Worm (Caenorhabditis elegans) whole organism, early embryonic: ENCODE measurements around the gene ZK1010.12.

Source experiments
- flt-1 ChIP-seq: fragments of 200-800 bp; sonication (Bioruptor generic); IDR thresholded peaks from 2 replicates; pipeline ENCODE4 v1.3.6; 2022; ENCODE audit warnings: missing genetic modification characterization, missing compliant biosample characterization
- tbx-37 ChIP-seq: fragments of 200-800 bp; sonication (Bioruptor generic); conservative IDR thresholded peaks from 2 replicates; pipeline ENCODE4 v1.3.6; 2022; ENCODE audit warnings: missing genetic modification reagents, missing genetic modification characterization, missing compliant biosample characterization

DNA sequence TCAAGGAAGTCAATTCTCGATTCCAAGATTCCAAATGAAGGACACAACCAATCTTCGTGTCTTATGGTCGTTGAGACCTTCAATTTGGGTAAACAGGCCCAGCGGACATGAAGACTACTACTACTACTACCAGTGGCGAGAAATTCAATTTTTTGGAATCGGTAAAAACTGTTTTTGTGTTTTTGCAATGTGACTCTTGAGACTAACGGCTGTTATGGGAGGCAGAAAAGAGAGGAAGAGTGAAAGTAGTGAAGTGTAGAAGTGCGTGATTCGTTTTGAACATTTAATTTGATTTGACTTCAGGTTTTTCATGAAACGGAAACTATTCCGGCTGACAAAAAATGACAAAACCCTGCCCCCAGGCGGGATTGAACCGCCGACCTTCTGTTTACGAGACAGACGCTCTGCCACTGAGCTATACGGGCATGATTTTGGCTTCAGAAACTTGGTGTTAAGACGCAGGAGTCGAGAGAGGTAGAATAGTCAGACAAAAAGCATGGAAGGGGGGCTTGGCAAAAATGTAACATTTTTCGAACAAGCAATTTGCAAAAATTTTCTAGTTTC is 24.7 kb downstream of the ZK1010.12 start:
- TF ChIP-seq tbx-37 (no peak), flt-1 (GFP tag; lab: Robert Waterston, UW) (no peak)
